Fruit fly (Drosophila melanogaster): ENCODE results near the gene CG7379.

DNA sequence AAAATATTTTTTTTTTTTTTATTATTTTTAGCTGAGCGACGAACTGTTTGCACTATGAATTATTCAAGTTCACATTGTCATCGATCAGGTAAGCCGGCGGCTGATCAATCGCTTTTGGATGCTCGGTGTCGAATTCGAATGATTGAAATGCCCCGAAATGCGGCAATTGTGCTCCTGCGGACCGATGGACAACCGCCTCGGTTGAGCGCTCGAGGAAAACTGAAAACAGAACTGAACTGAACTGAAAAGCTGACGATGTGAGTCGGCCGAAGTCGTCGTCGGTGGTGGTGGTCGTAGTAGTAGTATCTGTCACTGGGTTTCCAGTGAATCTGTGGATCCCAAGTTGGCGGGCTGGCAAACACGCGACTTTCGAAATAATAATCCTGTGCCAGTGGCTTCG is 35.8 kb downstream of the CG7379 start:
- TF ChIP-seq D1 (tag; optimal IDR thresholded peaks at IDR 0.05) = no peak
- no peak for TF ChIP-seq Ets98B (GFP tag; IDR thresholded peaks at IDR 0.05)
- TF ChIP-seq gl (tag; optimal IDR thresholded peaks at IDR 0.05) = no peak

Measured in whole organism, pupa.